Fruit fly (Drosophila melanogaster): ENCODE measurements around the gene t-cup.

The t-cup gene

DNA sequence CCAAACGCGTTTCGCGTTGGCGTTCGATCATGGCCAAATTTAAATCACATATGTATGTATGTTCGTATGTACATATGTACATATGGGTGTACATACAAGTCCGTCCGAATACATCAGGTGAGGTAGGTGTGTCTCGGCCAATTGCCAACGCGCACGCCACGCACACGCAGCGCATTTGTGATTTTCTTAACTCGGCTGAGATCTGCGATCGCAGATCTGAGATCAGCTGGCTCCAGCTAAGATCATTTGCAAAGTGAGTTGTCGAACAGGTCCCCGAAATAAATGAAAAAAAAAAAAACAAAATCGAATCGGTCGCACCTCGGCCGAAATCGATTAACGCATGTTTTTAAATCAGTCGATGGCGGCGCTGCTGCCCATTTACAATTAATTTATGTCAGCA lies 27.9 kb downstream of the t-cup start (continued):
- TF ChIP-seq sr (GFP tag; IDR thresholded peaks at IDR 0.05) (peak; percentile 55; the same call in 2 of the 3 replicates), CG7745 (tag; optimal IDR thresholded peaks at IDR 0.05) (no peak), CG9797 (GFP tag; optimal IDR thresholded peaks at IDR 0.05) (no peak), yki (optimal IDR thresholded peaks at IDR 0.05) (no peak), CG2199 (GFP tag; IDR thresholded peaks at IDR 0.05) (no peak), bcd (GFP tag; optimal IDR thresholded peaks at IDR 0.05) (no peak), MESR4 (GFP tag; optimal IDR thresholded peaks at IDR 0.05) (no peak), CG9932 (GFP tag; IDR thresholded peaks at IDR 0.05) (0 out of 2 replicates have a peak, but pooled peaks have one; percentile 1), CG12104 (GFP tag; optimal IDR thresholded peaks at IDR 0.05) (no peak), Dref (GFP tag; IDR thresholded peaks at IDR 0.05) (no peak), CG7987 (GFP tag; optimal IDR thresholded peaks at IDR 0.05) (peak; percentile 40), seq (GFP tag; IDR thresholded peaks at IDR 0.05) (0 out of 2 replicates have a peak, but pooled peaks have one; percentile 30), HLH3B (GFP tag; IDR thresholded peaks at IDR 0.05) (no peak), CrebB (tag; optimal IDR thresholded peaks at IDR 0.05) (no peak), croc (GFP tag; conservative IDR thresholded peaks at IDR 0.05) (no peak), maf-S (GFP tag; optimal IDR thresholded peaks at IDR 0.05) (no peak), Sin3A (optimal IDR thresholded peaks at IDR 0.05) (no peak), CG1233 (GFP tag; optimal IDR thresholded peaks at IDR 0.05) (no peak), chm (GFP tag; IDR thresholded peaks at IDR 0.05) (peak; percentile 20; the same call in 1 of the 2 replicates), zen (tag; optimal IDR thresholded peaks at IDR 0.05) (no peak), CG3995 (GFP tag; optimal IDR thresholded peaks at IDR 0.05) (no peak), sens (GFP tag) (no peak), CG1647 (GFP tag; optimal IDR thresholded peaks at IDR 0.05) (no peak), sens-2 (GFP tag; IDR thresholded peaks at IDR 0.05) (no peak), grn (GFP tag; optimal IDR thresholded peaks at IDR 0.05) (peak; percentile 56), CG11085 (GFP tag; IDR thresholded peaks at IDR 0.05) (no peak), gcm (GFP tag; optimal IDR thresholded peaks at IDR 0.05) (no peak)

dm6 chr2L:12468813-12469212 lies 28.3 kb downstream of the t-cup start:
- TF ChIP-seq slbo (GFP tag; IDR thresholded peaks at IDR 0.05) (0 out of 2 replicates have a peak, but pooled peaks have one; percentile 3), sna (GFP tag; IDR thresholded peaks at IDR 0.05; ENCODE audit: partially characterized antibody) (no peak), klu (GFP tag; IDR thresholded peaks at IDR 0.05) (no peak), en (GFP tag; optimal IDR thresholded peaks at IDR 0.05) (no peak), pan (optimal IDR thresholded peaks at IDR 0.05) (no peak), pan (GFP tag; optimal IDR thresholded peaks at IDR 0.05 in 1 of 2, IDR thresholded peaks at IDR 0.05 in 1 of 2) (peak in 1 of 2 experiments; percentile 13), cg (GFP tag; optimal IDR thresholded peaks at IDR 0.05) (no peak), Sox102F (GFP tag; optimal IDR thresholded peaks at IDR 0.05) (no peak), CG10543 (GFP tag; optimal IDR thresholded peaks at IDR 0.05) (peak; percentile 3), CG11560 (tag; IDR thresholded peaks at IDR 0.05) (no peak), HLHmδ (GFP tag; optimal IDR thresholded peaks at IDR 0.05) (no peak), CG7928 (GFP tag; optimal IDR thresholded peaks at IDR 0.05) (no peak), CG13624 (GFP tag; optimal IDR thresholded peaks at IDR 0.05) (peak; percentile 6), Sry-δ (GFP tag; optimal IDR thresholded peaks at IDR 0.05) (no peak), CG4328 (GFP tag; optimal IDR thresholded peaks at IDR 0.05) (no peak), CG4617 (GFP tag; optimal IDR thresholded peaks at IDR 0.05; ENCODE audit: borderline replicate concordance) (no peak), CG14014 (GFP tag; IDR thresholded peaks at IDR 0.05) (0 out of 2 replicates have a peak, but pooled peaks have one; percentile 4), CG12155 (GFP tag; optimal IDR thresholded peaks at IDR 0.05) (no peak), CG17612 (GFP tag; IDR thresholded peaks at IDR 0.05) (no peak), ab (GFP tag; optimal IDR thresholded peaks at IDR 0.05) (no peak), gsb (GFP tag; IDR thresholded peaks at IDR 0.05) (no peak), CG8359 (GFP tag; optimal IDR thresholded peaks at IDR 0.05; ENCODE audit: borderline replicate concordance) (no peak), knrl (GFP tag; IDR thresholded peaks at IDR 0.05; ENCODE audit: partially characterized antibody) (no peak), CG10959 (GFP tag; IDR thresholded peaks at IDR 0.05) (no peak), Camta (GFP tag; optimal IDR thresholded peaks at IDR 0.05) (no peak), az2 (GFP tag; optimal IDR thresholded peaks at IDR 0.05) (no peak), YL-1 (GFP tag; optimal IDR thresholded peaks at IDR 0.05) (no peak), CG2199 (GFP tag; IDR thresholded peaks at IDR 0.05) (no peak)
